Worm (Caenorhabditis elegans) whole organism, late embryonic: Measurements from ENCODE around the gene flp-6.
A peak's percentile ranks its signal among the peaks of the same experiment; 100 is the strongest.
"Not testable (repeated sequence)": the region's sequence is repeated elsewhere in the genome, so short reads cannot be mapped to it uniquely, and the experiment has no call there.

Experiments
- C08G9.2 ChIP-seq: sonication (generic microtip); optimal IDR thresholded peaks from 2 replicates; lab custom pipeline; 2016; ENCODE audit warnings: mild to moderate bottlenecking, missing genetic modification characterization, moderate library complexity, missing compliant biosample characterization
- C38D4.7 ChIP-seq: fragments of 200-800 bp; sonication (Bioruptor generic); optimal IDR thresholded peaks from 2 replicates; lab custom pipeline; 2018; ENCODE audit warnings: mild to moderate bottlenecking, missing genetic modification characterization, moderate library complexity, missing compliant biosample characterization
- F13H6.1 ChIP-seq: sonication (generic microtip); optimal IDR thresholded peaks from 2 replicates; lab custom pipeline; 2016; ENCODE audit warnings: missing genetic modification characterization, missing compliant biosample characterization
- K02D7.2 ChIP-seq: sonication (generic microtip); optimal IDR thresholded peaks from 2 replicates; lab custom pipeline; 2017; ENCODE audit warnings: mild to moderate bottlenecking, missing genetic modification characterization, missing compliant biosample characterization
- K09A11.1 ChIP-seq: sonication (generic microtip); optimal IDR thresholded peaks from 2 replicates; lab custom pipeline; 2017; ENCODE audit warnings: antibody characterized with exemption, mild to moderate bottlenecking, missing genetic modification characterization, missing compliant biosample characterization; ENCODE audit not compliant: insufficient read depth
- Y22D7AL.16 ChIP-seq: sonication (generic microtip); optimal IDR thresholded peaks from 2 replicates; lab custom pipeline; 2016; ENCODE audit warnings: missing genetic modification characterization, missing compliant biosample characterization
- ahr-1 ChIP-seq: sonication (generic microtip); optimal IDR thresholded peaks from 2 replicates; lab custom pipeline; 2016; ENCODE audit warnings: missing genetic modification characterization, missing compliant biosample characterization
- ceh-2 ChIP-seq: sonication (generic microtip); optimal IDR thresholded peaks from 2 replicates; lab custom pipeline; 2016; ENCODE audit warnings: missing genotype, missing genetic modification characterization, missing compliant biosample characterization
- ceh-22 ChIP-seq: sonication (generic microtip); optimal IDR thresholded peaks from 2 replicates; lab custom pipeline; 2017; ENCODE audit warnings: missing biosample characterization, missing genetic modification characterization
- ceh-31 ChIP-seq: sonication (generic microtip); optimal IDR thresholded peaks from 2 replicates; lab custom pipeline; 2016; ENCODE audit warnings: missing genetic modification characterization, missing compliant biosample characterization
- ceh-34 ChIP-seq: sonication (generic microtip); optimal IDR thresholded peaks from 2 replicates; lab custom pipeline; 2016; ENCODE audit warnings: mild to moderate bottlenecking, missing genetic modification characterization, missing compliant biosample characterization
- ceh-48 ChIP-seq: sonication (generic microtip); optimal IDR thresholded peaks from 2 replicates; lab custom pipeline; 2016; ENCODE audit warnings: missing genetic modification characterization, inconsistent platforms, missing compliant biosample characterization
- ceh-6 ChIP-seq: fragments of 200-800 bp; sonication (Bioruptor generic); optimal IDR thresholded peaks from 2 replicates; lab custom pipeline; 2018; ENCODE audit warnings: mild to moderate bottlenecking, missing genetic modification characterization, missing compliant biosample characterization
- che-1 ChIP-seq: sonication (generic microtip); optimal IDR thresholded peaks from 2 replicates; lab custom pipeline; 2016; ENCODE audit warnings: mild to moderate bottlenecking, missing genetic modification characterization, missing compliant biosample characterization
- dmd-4 ChIP-seq: sonication (generic microtip); optimal IDR thresholded peaks from 2 replicates; lab custom pipeline; 2016; ENCODE audit warnings: borderline replicate concordance, missing genetic modification characterization, missing compliant biosample characterization
- dve-1 ChIP-seq: sonication (generic microtip); optimal IDR thresholded peaks from 2 replicates; lab custom pipeline; 2017; ENCODE audit warnings: antibody characterized with exemption, mild to moderate bottlenecking, missing genetic modification characterization, missing compliant biosample characterization
- elt-2 ChIP-seq: sonication (generic microtip); optimal IDR thresholded peaks from 2 replicates; lab custom pipeline; 2016; ENCODE audit warnings: missing genetic modification reagents, missing genetic modification characterization, missing compliant biosample characterization
- elt-4 ChIP-seq: sonication (generic microtip); optimal IDR thresholded peaks from 2 replicates; lab custom pipeline; 2016; ENCODE audit warnings: missing genetic modification characterization, missing compliant biosample characterization
- ets-4 ChIP-seq: sonication (generic microtip); optimal IDR thresholded peaks from 2 replicates; lab custom pipeline; 2016; ENCODE audit warnings: missing genetic modification characterization, missing compliant biosample characterization
- fax-1 ChIP-seq: sonication (generic microtip); optimal IDR thresholded peaks from 2 replicates; lab custom pipeline; 2016; ENCODE audit warnings: missing genotype, missing genetic modification characterization, missing compliant biosample characterization
- fkh-6 ChIP-seq: sonication (generic microtip); optimal IDR thresholded peaks from 2 replicates; lab custom pipeline; 2016; ENCODE audit warnings: missing genetic modification characterization, missing compliant biosample characterization
- hlh-15 ChIP-seq: sonication (generic microtip); optimal IDR thresholded peaks from 2 replicates; lab custom pipeline; 2016; ENCODE audit warnings: missing genetic modification characterization, missing compliant biosample characterization
- hlh-30 ChIP-seq: sonication (generic microtip); optimal IDR thresholded peaks from 2 replicates; lab custom pipeline; 2017; ENCODE audit warnings: antibody characterized with exemption, missing genetic modification characterization, missing compliant biosample characterization; ENCODE audit not compliant: insufficient read depth
- hlh-6 ChIP-seq: sonication (generic microtip); optimal IDR thresholded peaks from 2 replicates; lab custom pipeline; 2016; ENCODE audit warnings: missing genotype, missing genetic modification characterization, missing compliant biosample characterization
- hlh-8 ChIP-seq: sonication (generic microtip); optimal IDR thresholded peaks from 2 replicates; lab custom pipeline; 2016; ENCODE audit warnings: missing genotype, missing genetic modification characterization, missing compliant biosample characterization
- lim-6 ChIP-seq: sonication (generic microtip); optimal IDR thresholded peaks from 2 replicates; lab custom pipeline; 2016; ENCODE audit warnings: missing genetic modification characterization, missing compliant biosample characterization
- madf-2 ChIP-seq: sonication (generic microtip); optimal IDR thresholded peaks from 2 replicates; lab custom pipeline; 2017; ENCODE audit warnings: missing genetic modification characterization, missing compliant biosample characterization
- mec-3 ChIP-seq: sonication (generic microtip); optimal IDR thresholded peaks from 2 replicates; lab custom pipeline; 2016; ENCODE audit warnings: borderline replicate concordance, missing genetic modification characterization, missing compliant biosample characterization
- nfya-1 ChIP-seq: sonication (generic microtip); optimal IDR thresholded peaks from 2 replicates; lab custom pipeline; 2017; ENCODE audit warnings: missing genetic modification characterization, mild to moderate bottlenecking, missing compliant biosample characterization, antibody characterized with exemption, moderate library complexity
- nhr-232 ChIP-seq: sonication (generic microtip); optimal IDR thresholded peaks from 2 replicates; lab custom pipeline; 2016; ENCODE audit warnings: missing genetic modification characterization, missing compliant biosample characterization
- pag-3 ChIP-seq: sonication (generic microtip); optimal IDR thresholded peaks from 2 replicates; lab custom pipeline; 2016; ENCODE audit warnings: missing compliant biosample characterization, missing genetic modification characterization, borderline replicate concordance
- pat-9 ChIP-seq: fragments of 200-800 bp; sonication (Bioruptor generic); optimal IDR thresholded peaks from 2 replicates; lab custom pipeline; 2018; ENCODE audit warnings: mild to moderate bottlenecking, missing genetic modification characterization, moderate library complexity, missing compliant biosample characterization
- pax-1 ChIP-seq: fragments of 150-350 bp; optimal IDR thresholded peaks from 2 replicates; lab custom pipeline; 2014; ENCODE audit warnings: missing biosample characterization, missing genetic modification characterization
- pha-2 ChIP-seq: sonication (generic microtip); optimal IDR thresholded peaks from 2 replicates; lab custom pipeline; 2017; ENCODE audit warnings: mild to moderate bottlenecking, missing genetic modification characterization, missing compliant biosample characterization
- pha-4 ChIP-seq: fragments of 150-350 bp; optimal IDR thresholded peaks from 2 replicates; lab custom pipeline; 2018; ENCODE audit warnings: missing biosample characterization, missing genetic modification reagents, missing genetic modification characterization
- pqm-1 ChIP-seq: sonication (generic microtip); optimal IDR thresholded peaks from 2 replicates; lab custom pipeline; 2016; ENCODE audit warnings: missing genetic modification characterization, missing compliant biosample characterization
- sox-2 ChIP-seq: fragments of 200-800 bp; sonication (Bioruptor generic); IDR thresholded peaks from 2 replicates; pipeline ENCODE4 v1.3.6; 2022; ENCODE audit warnings: missing genetic modification reagents, missing genetic modification characterization, missing compliant biosample characterization
- syd-9 ChIP-seq: sonication (generic microtip); optimal IDR thresholded peaks from 2 replicates; lab custom pipeline; 2016; ENCODE audit warnings: mild to moderate bottlenecking, missing genetic modification characterization, moderate library complexity, missing compliant biosample characterization
- tbx-2 ChIP-seq: sonication (generic microtip); optimal IDR thresholded peaks from 2 replicates; lab custom pipeline; 2016; ENCODE audit warnings: missing genetic modification characterization, missing compliant biosample characterization
- tbx-7 ChIP-seq: sonication (generic microtip); optimal IDR thresholded peaks from 2 replicates; lab custom pipeline; 2016; ENCODE audit warnings: missing genotype, missing genetic modification characterization, missing compliant biosample characterization
- unc-42 ChIP-seq: sonication (generic microtip); optimal IDR thresholded peaks from 2 replicates; lab custom pipeline; 2016; ENCODE audit warnings: missing genotype, missing genetic modification characterization, missing compliant biosample characterization
- unc-55 ChIP-seq: sonication (generic microtip); optimal IDR thresholded peaks from 2 replicates; lab custom pipeline; 2017; ENCODE audit warnings: missing biosample characterization, missing genetic modification reagents, missing genetic modification characterization
- unc-86 ChIP-seq: sonication (generic microtip); optimal IDR thresholded peaks from 2 replicates; lab custom pipeline; 2016; ENCODE audit warnings: missing genetic modification characterization, missing compliant biosample characterization
- zip-5 ChIP-seq: sonication (generic microtip); optimal IDR thresholded peaks from 2 replicates; lab custom pipeline; 2016; ENCODE audit warnings: missing genetic modification characterization, missing compliant biosample characterization
- ztf-16 ChIP-seq: sonication (generic microtip); optimal IDR thresholded peaks from 2 replicates; lab custom pipeline; 2017; ENCODE audit warnings: missing genetic modification characterization, missing compliant biosample characterization

Gene flp-6

ce11 chrV:9424514-9424913, 47.3 kb upstream of the flp-6 start (continued):
- TF ChIP-seq ceh-34 (tag; lab: Kevin White, UChicago) (peak; percentile 82), unc-86 (tag; lab: Kevin White, UChicago) (no peak), pha-2 (peak; percentile 38), ahr-1 (tag; lab: Kevin White, UChicago) (no peak), pat-9 (no peak), hlh-15 (tag; lab: Kevin White, UChicago) (no peak), nfya-1 (tag; lab: Kevin White, UChicago) (peak; percentile 34), ets-4 (tag; lab: Kevin White, UChicago) (no peak), che-1 (no peak), tbx-7 (tag; lab: Kevin White, UChicago) (no peak), ceh-22 (peak; percentile 15), tbx-2 (tag; lab: Kevin White, UChicago) (peak; percentile 24), pax-1 (tag; lab: Kevin White, UChicago) (no peak), ceh-48 (no peak)

ce11 chrV:9425593-9425992, 46.2 kb upstream of the flp-6 start, which contains the start of gene F36D4.5:
F36D4.5 (minus strand) TSS chrV:9425817.
- TF ChIP-seq unc-42 (peak; percentile 51), che-1 (no peak), unc-55 (no peak), K02D7.2 (tag; lab: Kevin White, UChicago) (no peak)
- TF ChIP-seq, all 69 proteins: peak for 1

ce11 chrV:9427075-9427474, 44.7 kb upstream of the flp-6 start, which contains the start of gene F36D4.6:
F36D4.6 (minus strand) TSS chrV:9427175.
- TF ChIP-seq C38D4.7, result no peak
- TF ChIP-seq ceh-48, result no peak
- no peak for TF ChIP-seq tbx-7 (tag; lab: Kevin White, UChicago)
- TF ChIP-seq unc-55, result no peak
- TF ChIP-seq unc-42, result no peak
- TF ChIP-seq nhr-232 (tag; lab: Kevin White, UChicago), result no peak
- no peak for TF ChIP-seq unc-86 (tag; lab: Kevin White, UChicago)
- no peak for TF ChIP-seq hlh-15 (tag; lab: Kevin White, UChicago)
- TF ChIP-seq Y22D7AL.16 (tag; lab: Kevin White, UChicago), result no peak
- no peak for TF ChIP-seq C08G9.2
- TF ChIP-seq ztf-16 (tag; lab: Kevin White, UChicago), result no peak
- no peak for TF ChIP-seq fax-1 (tag; lab: Kevin White, UChicago)
- no peak for TF ChIP-seq ceh-31 (tag; lab: Kevin White, UChicago)
- no peak for TF ChIP-seq pax-1 (tag; lab: Kevin White, UChicago)
- TF ChIP-seq K09A11.1 (tag; lab: Kevin White, UChicago), result no peak
- no peak for TF ChIP-seq hlh-30 (tag; lab: Kevin White, UChicago)
- TF ChIP-seq dmd-4 (tag; lab: Kevin White, UChicago), result no peak

DNA sequence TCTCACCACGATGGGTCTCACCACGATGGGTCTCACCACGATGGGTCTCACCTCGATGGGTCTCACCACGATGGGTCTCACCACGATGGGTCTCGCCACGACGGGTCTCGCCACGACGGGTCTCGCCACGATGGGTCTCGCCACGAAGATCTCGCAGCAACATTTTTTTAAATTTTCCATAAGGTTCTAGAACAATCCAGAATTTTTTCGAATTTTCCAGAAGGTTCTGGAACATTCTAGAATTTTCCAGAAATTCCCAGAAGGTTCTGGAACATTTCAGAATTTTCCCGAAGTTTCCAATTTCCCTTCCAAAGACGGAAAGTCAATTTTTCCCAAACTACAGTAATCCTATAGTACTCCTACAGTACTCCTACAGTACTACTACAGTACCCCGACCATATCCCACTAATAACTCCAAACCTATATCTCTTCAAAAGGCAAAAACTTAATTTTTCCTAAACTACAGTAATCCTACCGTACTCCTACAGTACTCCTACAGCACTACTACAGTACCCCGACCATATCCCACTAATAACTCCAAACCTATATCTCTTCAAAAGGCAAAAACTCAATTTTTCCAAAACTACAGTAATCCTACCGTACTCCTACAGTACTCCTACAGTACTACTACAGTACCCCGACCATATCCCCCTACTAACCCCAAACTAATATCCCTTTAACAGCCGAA, 32.3 kb upstream of the flp-6 start, which contains the start of gene Y54B9A.1:
TSS of gene Y54B9A.1 (minus strand) at position 235 of the 688 bp plus-strand sequence.
- TF ChIP-seq elt-2, ceh-2, pha-4 (tag; lab: Kevin White, UChicago): not testable (repeated sequence)

DNA sequence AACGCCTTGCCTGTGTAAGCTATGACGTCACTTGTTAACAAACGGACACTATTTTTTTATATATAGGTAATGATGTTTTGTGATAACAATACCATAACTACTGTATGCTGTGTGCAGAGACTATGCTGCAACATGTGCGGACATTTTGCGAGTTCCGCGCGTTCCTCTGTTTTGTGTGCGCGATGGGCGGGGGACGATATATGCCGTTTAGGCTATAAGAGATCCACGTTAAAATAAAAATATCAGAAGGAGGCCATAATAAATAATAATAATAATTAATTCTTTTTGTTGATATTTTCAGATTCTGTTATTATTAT, 31.8 kb upstream of the flp-6 start:
- TF ChIP-seq lim-6 (tag; lab: Kevin White, UChicago) (no peak), pqm-1 (no peak), ceh-48 (no peak), F13H6.1 (tag; lab: Kevin White, UChicago) (no peak), ahr-1 (tag; lab: Kevin White, UChicago) (no peak), pag-3 (tag; lab: Kevin White, UChicago) (no peak), syd-9 (tag; lab: Kevin White, UChicago) (no peak), zip-5 (tag; lab: Kevin White, UChicago) (no peak), hlh-8 (no peak), mec-3 (no peak), madf-2 (no peak), sox-2 (GFP tag; lab: Robert Waterston, UW) (no peak), hlh-6 (no peak), nhr-232 (tag; lab: Kevin White, UChicago) (no peak), ceh-6 (GFP tag; lab: Kevin White, UChicago) (no peak), fkh-6 (tag; lab: Kevin White, UChicago) (no peak), K09A11.1 (tag; lab: Kevin White, UChicago) (no peak), dve-1 (tag; lab: Kevin White, UChicago) (no peak), elt-4 (tag; lab: Kevin White, UChicago) (no peak)
